Fruit fly (Drosophila melanogaster): ENCODE data around the gene Pcp.

Pcp gene

DNA sequence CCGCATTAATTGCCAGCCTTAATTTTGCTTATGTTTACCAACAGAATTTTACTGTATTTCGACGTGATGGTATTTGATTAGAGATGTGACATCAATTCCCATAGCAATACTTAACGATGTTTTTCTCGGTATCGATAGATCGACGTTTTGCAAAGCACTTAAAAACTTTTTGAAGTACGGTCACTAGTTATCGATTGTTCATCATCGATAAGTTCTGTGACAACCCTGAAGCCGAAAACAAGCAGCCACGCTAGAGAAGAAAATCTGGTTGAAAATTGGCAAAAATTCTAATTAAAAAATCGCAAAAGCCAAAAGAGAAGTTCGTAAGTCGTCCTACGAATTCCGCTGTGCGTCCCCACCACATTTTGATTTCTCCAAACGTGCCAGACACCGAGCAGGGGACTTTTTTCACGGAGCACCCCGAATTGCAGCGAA, 11.1 kb downstream of the Pcp start, which contains the start of the genes Rab30 and Caper (continued):
- TF ChIP-seq CG17912 (GFP tag; optimal IDR thresholded peaks at IDR 0.05) (peak; percentile 26), crol (GFP tag; IDR thresholded peaks at IDR 0.05) (no peak), CG1647 (GFP tag; optimal IDR thresholded peaks at IDR 0.05) (peak; percentile 23), CG32532 (GFP tag; IDR thresholded peaks at IDR 0.05) (peak; percentile 65), CG2875 (GFP tag; optimal IDR thresholded peaks at IDR 0.05) (no peak), CG8478 (optimal IDR thresholded peaks at IDR 0.05) (no peak), MBD-R2 (GFP tag; IDR thresholded peaks at IDR 0.05) (peak; percentile 80), CkIIα-i1 (GFP tag; IDR thresholded peaks at IDR 0.05) (no peak), nerfin-1 (tag; optimal IDR thresholded peaks at IDR 0.05) (peak; percentile 98), toy (GFP tag; IDR thresholded peaks at IDR 0.05) (no peak), B-H1 (GFP tag; IDR thresholded peaks at IDR 0.05) (no peak), CG14014 (GFP tag; IDR thresholded peaks at IDR 0.05) (peak; percentile 49), Fer2 (tag; optimal IDR thresholded peaks at IDR 0.05) (no peak), CG2120 (GFP tag; optimal IDR thresholded peaks at IDR 0.05) (peak; percentile 80), CG4404 (GFP tag; IDR thresholded peaks at IDR 0.05) (no peak), CG17568 (GFP tag; optimal IDR thresholded peaks at IDR 0.05) (peak; percentile 13), fu2 (GFP tag; optimal IDR thresholded peaks at IDR 0.05) (peak; percentile 57), CG5953 (GFP tag; IDR thresholded peaks at IDR 0.05) (no peak), CG3847 (GFP tag; IDR thresholded peaks at IDR 0.05) (peak; percentile 74), CG15696 (tag; optimal IDR thresholded peaks at IDR 0.05) (no peak), CG12236 (GFP tag; optimal IDR thresholded peaks at IDR 0.05) (no peak), CG11093 (GFP tag; IDR thresholded peaks at IDR 0.05) (no peak), psq (GFP tag; optimal IDR thresholded peaks at IDR 0.05) (no peak), CG31388 (GFP tag; optimal IDR thresholded peaks at IDR 0.05) (no peak), NC2α (GFP tag; optimal IDR thresholded peaks at IDR 0.05) (peak; percentile 25), CG11456 (GFP tag; IDR thresholded peaks at IDR 0.05) (no peak; the same call in 2 of the 3 replicates), CG10462 (GFP tag; optimal IDR thresholded peaks at IDR 0.05) (no peak), CG12391 (tag; optimal IDR thresholded peaks at IDR 0.05) (peak; percentile 65), Side (GFP tag; optimal IDR thresholded peaks at IDR 0.05) (peak; percentile 56), CG13894 (tag; optimal IDR thresholded peaks at IDR 0.05) (peak; percentile 70), pros (GFP tag; optimal IDR thresholded peaks at IDR 0.05) (no peak), gro (GFP tag; optimal IDR thresholded peaks at IDR 0.05) (peak; percentile 80), Oaz (GFP tag; IDR thresholded peaks at IDR 0.05) (no peak), CG6175 (GFP tag; IDR thresholded peaks at IDR 0.05) (no peak), CG11398 (GFP tag; optimal IDR thresholded peaks at IDR 0.05) (peak; percentile 59), sim (GFP tag; IDR thresholded peaks at IDR 0.05) (no peak), ac (GFP tag; optimal IDR thresholded peaks at IDR 0.05) (no peak), CG8924 (tag; optimal IDR thresholded peaks at IDR 0.05) (peak; percentile 55), CG1602 (GFP tag; optimal IDR thresholded peaks at IDR 0.05) (peak; percentile 15), sima (GFP tag; optimal IDR thresholded peaks at IDR 0.05) (no peak), CG8765 (GFP tag; IDR thresholded peaks at IDR 0.05) (no peak; the same call in 1 of the 2 replicates), Scr (GFP tag; IDR thresholded peaks at IDR 0.05; ENCODE audit: partially characterized antibody) (peak; percentile 98), CG14965 (GFP tag; optimal IDR thresholded peaks at IDR 0.05; ENCODE audit: borderline replicate concordance) (no peak), Dbx (GFP tag; IDR thresholded peaks at IDR 0.05) (peak; percentile 84), Hey (tag; optimal IDR thresholded peaks at IDR 0.05) (no peak), fd102C (GFP tag; optimal IDR thresholded peaks at IDR 0.05) (no peak), zen (tag; optimal IDR thresholded peaks at IDR 0.05) (peak; percentile 62), CG9727 (GFP tag; optimal IDR thresholded peaks at IDR 0.05) (peak; percentile 48), Blimp-1 (GFP tag; optimal IDR thresholded peaks at IDR 0.05) (no peak), CG3995 (GFP tag; optimal IDR thresholded peaks at IDR 0.05) (peak; percentile 84), inv (GFP tag; IDR thresholded peaks at IDR 0.05; ENCODE audit: partially characterized antibody) (peak; percentile 98), CG4707 (GFP tag; optimal IDR thresholded peaks at IDR 0.05) (no peak)
